Worm (Caenorhabditis elegans) whole organism, L4 larva: ENCODE results near the gene Y57G11C.30.

Experiments used
- D1046.2 ChIP-seq: fragments of 200-800 bp; sonication (Bioruptor generic); IDR thresholded peaks from 2 replicates; pipeline ENCODE4 v1.3.6; 2022; ENCODE audit warnings: missing genetic modification characterization, missing compliant biosample characterization
- F10B5.3 ChIP-seq: sonication (generic microtip); optimal IDR thresholded peaks from 2 replicates; lab custom pipeline; 2016; ENCODE audit warnings: mild to moderate bottlenecking, missing genetic modification characterization, missing compliant biosample characterization
- Y105C5A.15 ChIP-seq: fragments of 200-800 bp; sonication (Bioruptor generic); IDR thresholded peaks from 2 replicates; pipeline ENCODE4 v1.3.6; 2022; ENCODE audit warnings: missing genetic modification characterization, missing compliant biosample characterization
- ZK337.2 ChIP-seq: fragments of 200-800 bp; sonication (Bioruptor generic); IDR thresholded peaks from 2 replicates; pipeline ENCODE4 v1.3.6; 2022; ENCODE audit warnings: missing genetic modification reagents, missing genetic modification characterization, missing compliant biosample characterization
- ZK546.5 ChIP-seq, 2 experiments: sonication (generic microtip); optimal IDR thresholded peaks; 2 replicates each; lab custom pipeline; 2017; ENCODE audit warnings: missing biosample characterization in 2 of 2, missing genetic modification characterization in 2 of 2
- aha-1 ChIP-seq: fragments of 150-350 bp; peaks from one replicate; lab custom pipeline; 2014; ENCODE audit warnings: missing biosample characterization, missing genetic modification characterization
- ceh-44 ChIP-seq: fragments of 200-800 bp; sonication (Bioruptor generic); IDR thresholded peaks from 2 replicates; pipeline ENCODE4 v1.3.6; 2022; ENCODE audit warnings: missing genetic modification reagents, missing genetic modification characterization, missing compliant biosample characterization
- ceh-62 ChIP-seq: sonication (generic microtip); optimal IDR thresholded peaks from 2 replicates; lab custom pipeline; 2017; ENCODE audit warnings: missing biosample characterization, missing genetic modification characterization
- ceh-82 ChIP-seq: sonication (generic microtip); optimal IDR thresholded peaks from 2 replicates; lab custom pipeline; 2017; ENCODE audit warnings: missing biosample characterization, missing genetic modification characterization
- daf-12 ChIP-seq: fragments of 150-350 bp; optimal IDR thresholded peaks from 2 replicates; lab custom pipeline; 2014; ENCODE audit warnings: missing biosample characterization, missing genetic modification reagents, missing genetic modification characterization
- dpl-1 ChIP-seq: fragments of 150-350 bp; optimal IDR thresholded peaks from 2 replicates; lab custom pipeline; 2014; ENCODE audit warnings: missing biosample characterization, missing genetic modification reagents, missing genetic modification characterization
- duxl-1 ChIP-seq: sonication (generic microtip); optimal IDR thresholded peaks from 2 replicates; lab custom pipeline; 2016; ENCODE audit warnings: mild to moderate bottlenecking, missing genetic modification characterization, moderate library complexity, missing compliant biosample characterization; ENCODE audit not compliant: poor library complexity
- lim-7 ChIP-seq: fragments of 200-800 bp; sonication (Bioruptor generic); IDR thresholded peaks from 2 replicates; pipeline ENCODE4 v1.3.6; 2022; ENCODE audit warnings: missing genetic modification characterization, missing compliant biosample characterization
- lin-13 ChIP-seq: fragments of 150-350 bp; optimal IDR thresholded peaks from 2 replicates; lab custom pipeline; 2014; ENCODE audit warnings: missing biosample characterization, missing genetic modification reagents, missing genetic modification characterization
- lin-15B ChIP-seq: fragments of 150-350 bp; sonication (generic microtip); optimal IDR thresholded peaks from 3 replicates; lab custom pipeline; 2014; ENCODE audit warnings: missing biosample characterization, missing genetic modification characterization
- lin-39 ChIP-seq: fragments of 150-350 bp; optimal IDR thresholded peaks from 2 replicates; lab custom pipeline; 2014; ENCODE audit warnings: missing biosample characterization, missing genetic modification reagents, missing genetic modification characterization
- lsy-2 ChIP-seq, 2 experiments: fragments of 150-350 bp in 1 of 2; sonication (generic microtip) in 1 of 2; optimal IDR thresholded peaks; 2 replicates each; lab custom pipeline; 2014 to 2017; ENCODE audit warnings: missing biosample characterization in 2 of 2, missing genetic modification characterization in 2 of 2
- madf-5 ChIP-seq, 2 experiments: fragments of 200-800 bp; sonication (Bioruptor generic); IDR thresholded peaks; 2 replicates each; pipeline ENCODE4 v1.3.6; 2022; ENCODE audit warnings: missing compliant biosample characterization in 2 of 2, missing genetic modification characterization in 2 of 2
- mes-2 ChIP-seq: sonication (generic microtip); optimal IDR thresholded peaks from 2 replicates; lab custom pipeline; 2016; ENCODE audit warnings: missing genotype, mild to moderate bottlenecking, missing genetic modification characterization, missing compliant biosample characterization; ENCODE audit not compliant: poor library complexity, severe bottlenecking
- mxl-2 ChIP-seq: fragments of 200-800 bp; sonication (Bioruptor generic); conservative IDR thresholded peaks from 2 replicates; pipeline ENCODE4 v1.3.6; 2022; ENCODE audit warnings: missing genetic modification reagents, missing genetic modification characterization, missing compliant biosample characterization
- mxl-3 ChIP-seq: fragments of 200-800 bp; sonication (Bioruptor generic); optimal IDR thresholded peaks from 2 replicates; lab custom pipeline; 2018; ENCODE audit warnings: mild to moderate bottlenecking, missing genetic modification characterization, missing compliant biosample characterization
- nhr-10 ChIP-seq: fragments of 150-350 bp; optimal IDR thresholded peaks from 2 replicates; lab custom pipeline; 2014; ENCODE audit warnings: missing biosample characterization, missing genetic modification characterization
- nhr-237 ChIP-seq: sonication (generic microtip); optimal IDR thresholded peaks from 2 replicates; lab custom pipeline; 2017; ENCODE audit warnings: missing biosample characterization, missing genetic modification characterization
- nhr-77 ChIP-seq: fragments of 150-350 bp; optimal IDR thresholded peaks from 2 replicates; lab custom pipeline; 2014; ENCODE audit warnings: missing biosample characterization, missing genetic modification characterization
- pha-4 ChIP-seq, 2 experiments: fragments of 150-350 bp in 1 of 2; fragments of 200-800 bp in 1 of 2; sonication (Bioruptor generic) in 1 of 2; IDR thresholded peaks in 1 of 2; optimal IDR thresholded peaks in 1 of 2; 2 replicates each; pipeline versions ENCODE4 v1.3.6 to Lab custom; 2014 to 2022; ENCODE audit warnings: missing genetic modification characterization in 2 of 2, missing genetic modification reagents in 2 of 2, missing biosample characterization in 1 of 2, missing compliant biosample characterization in 1 of 2
- sdz-12 ChIP-seq: fragments of 200-800 bp; sonication (Bioruptor generic); optimal IDR thresholded peaks from 2 replicates; lab custom pipeline; 2018; ENCODE audit warnings: mild to moderate bottlenecking, missing genetic modification characterization, missing compliant biosample characterization
- set-16 ChIP-seq: fragments of 200-800 bp; sonication (Bioruptor generic); IDR thresholded peaks from 2 replicates; pipeline ENCODE4 v1.3.6; 2022; ENCODE audit warnings: missing genetic modification reagents, missing genetic modification characterization, missing compliant biosample characterization
- snpc-1.2 ChIP-seq: fragments of 200-800 bp; sonication (Bioruptor generic); IDR thresholded peaks from 2 replicates; pipeline ENCODE4 v1.3.6; 2022; ENCODE audit warnings: missing genetic modification reagents, missing genetic modification characterization, missing compliant biosample characterization
- tra-1 ChIP-seq: fragments of 200-800 bp; sonication (Bioruptor generic); IDR thresholded peaks from 2 replicates; pipeline ENCODE4 v1.3.6; 2022; ENCODE audit warnings: missing genetic modification reagents, missing genetic modification characterization, missing compliant biosample characterization
- vab-7 ChIP-seq: fragments of 200-800 bp; sonication (Bioruptor generic); IDR thresholded peaks from 2 replicates; pipeline ENCODE4 v1.3.6; 2022; ENCODE audit warnings: missing genetic modification reagents, missing genetic modification characterization, missing compliant biosample characterization
- zag-1 ChIP-seq: fragments of 150-350 bp; optimal IDR thresholded peaks from 2 replicates; lab custom pipeline; 2014; ENCODE audit warnings: missing biosample characterization, missing genetic modification characterization
- zfp-3 ChIP-seq: fragments of 200-800 bp; sonication (Bioruptor generic); conservative IDR thresholded peaks from 2 replicates; pipeline ENCODE4 v1.3.6; 2022; ENCODE audit warnings: missing genetic modification reagents, missing genetic modification characterization, missing compliant biosample characterization
- zip-2 ChIP-seq: fragments of 150-350 bp; optimal IDR thresholded peaks from 2 replicates; lab custom pipeline; 2014; ENCODE audit warnings: missing biosample characterization, missing genetic modification characterization

Y57G11C.30 gene

ce11 chrIV:14909589-14909988, 29.1 kb upstream of the Y57G11C.30 start, which contains the start of gene pnc-2 (continued):
- TF ChIP-seq D1046.2 (GFP tag; lab: Robert Waterston, UW) (no peak), mxl-3 (no peak), ZK546.5 (tag; optimal IDR thresholded peaks at IDR 0.05; lab: Kevin White, UChicago) (no peak), lin-15B (no peak)

ce11 chrIV:14911134-14911760, 27.4 kb upstream of the Y57G11C.30 start:
- TF ChIP-seq snpc-1.2 (GFP tag; lab: Robert Waterston, UW), result peak; percentile 95

- no peak for TF ChIP-seq pha-4 (GFP tag; IDR thresholded peaks at IDR 0.05; lab: Robert Waterston, UW)
- TF ChIP-seq pha-4 (tag; optimal IDR thresholded peaks at IDR 0.05; lab: Kevin White, UChicago), result no peak
- TF ChIP-seq lin-13 (GFP tag; lab: Kevin White, UChicago), result no peak
- no peak for TF ChIP-seq mxl-3
- no peak for TF ChIP-seq lsy-2 (tag; optimal IDR thresholded peaks at IDR 0.05; lab: Kevin White, UChicago)
- TF ChIP-seq set-16, result no peak
- TF ChIP-seq tra-1 (GFP tag; lab: Robert Waterston, UW), result no peak
- no peak for TF ChIP-seq ceh-44 (GFP tag; lab: Robert Waterston, UW)
- no peak for TF ChIP-seq aha-1
- TF ChIP-seq zip-2, result no peak
- no peak for TF ChIP-seq nhr-237 (tag; lab: Kevin White, UChicago)
- no peak for TF ChIP-seq mxl-2 (GFP tag; lab: Robert Waterston, UW)
- TF ChIP-seq ZK337.2 (GFP tag; lab: Robert Waterston, UW), result no peak
- no peak for TF ChIP-seq madf-5 (GFP tag; IDR thresholded peaks at IDR 0.05; lab: Robert Waterston, UW)
- no peak for TF ChIP-seq zag-1 (tag; lab: Kevin White, UChicago)
- no peak for TF ChIP-seq mes-2 (tag; lab: Kevin White, UChicago)
- no peak for TF ChIP-seq zfp-3 (GFP tag; lab: Robert Waterston, UW)
- no peak for TF ChIP-seq lin-39
- TF ChIP-seq duxl-1 (tag; lab: Kevin White, UChicago), result no peak
- TF ChIP-seq F10B5.3 (tag; lab: Kevin White, UChicago), result no peak
- TF ChIP-seq nhr-77 (tag; lab: Kevin White, UChicago), result no peak
These were observed 19.4 kb upstream of the Y57G11C.30 start, which contains the start of gene ccch-5 for ce11 chrIV:14919310-14919709. Gene ccch-5 (plus strand): TSS chrIV:14919610.

- TF ChIP-seq dpl-1 (GFP tag; lab: Kevin White, UChicago), result no peak
These were observed 9.3 kb upstream of the Y57G11C.30 start, which contains the start of gene Y57G11C.28 for ce11 chrIV:14929421-14929820. Gene Y57G11C.28 (plus strand): TSS chrIV:14929721.

- TF ChIP-seq snpc-1.2 (GFP tag; lab: Robert Waterston, UW) (peak; percentile 89), ceh-82 (tag; lab: Kevin White, UChicago) (no peak), vab-7 (GFP tag; lab: Robert Waterston, UW) (no peak), sdz-12 (GFP tag; lab: Kevin White, UChicago) (no peak), madf-5 (GFP tag; IDR thresholded peaks at IDR 0.05; lab: Robert Waterston, UW) (0 out of 4 replicates have a peak, but pooled peaks of 1 of the 2 experiments have one; percentile 25), nhr-10 (tag; lab: Kevin White, UChicago) (no peak), lim-7 (GFP tag; lab: Robert Waterston, UW) (no peak), daf-12 (tag; lab: Kevin White, UChicago) (no peak), ceh-62 (tag; lab: Kevin White, UChicago) (no peak), Y105C5A.15 (GFP tag; lab: Robert Waterston, UW) (no peak)
These were observed 6.1 kb upstream of the Y57G11C.30 start, which contains the start of gene Y57G11C.1131 for ce11 chrIV:14932640-14933039. Gene Y57G11C.1131 (plus strand): TSS chrIV:14932972.
